Worm (Caenorhabditis elegans): ENCODE results near the gene clec-227.

ce11 chrV:14460615-14461102 is 11.7 kb upstream of the clec-227 start, which contains the start of gene F08H9.2:
- no peak for TF ChIP-seq nhr-76 (tag; optimal IDR thresholded peaks at IDR 0.05)
- no peak for TF ChIP-seq tbx-8 (GFP tag; optimal IDR thresholded peaks at IDR 0.05)
- no peak for TF ChIP-seq ztf-11 (tag; optimal IDR thresholded peaks at IDR 0.05)
- no peak for TF ChIP-seq sptf-1 (tag; optimal IDR thresholded peaks at IDR 0.05)
- TF ChIP-seq nhr-237 (tag; optimal IDR thresholded peaks at IDR 0.05) = no peak
- TF ChIP-seq lin-32 (GFP tag; optimal IDR thresholded peaks at IDR 0.05) = no peak
- TF ChIP-seq nhr-28 (tag; optimal IDR thresholded peaks at IDR 0.05) = no peak
- no peak for TF ChIP-seq snpc-4 (tag; optimal IDR thresholded peaks at IDR 0.05)
- TF ChIP-seq unc-39 (tag; optimal IDR thresholded peaks at IDR 0.05) = no peak
- TF ChIP-seq M03D4.4 (tag; optimal IDR thresholded peaks at IDR 0.05) = no peak
- no peak for TF ChIP-seq pha-4 (tag; optimal IDR thresholded peaks at IDR 0.05)
